Comparison of ENCODE assay signal across 2 fruit fly cellular contexts in the genomic region with DNA sequence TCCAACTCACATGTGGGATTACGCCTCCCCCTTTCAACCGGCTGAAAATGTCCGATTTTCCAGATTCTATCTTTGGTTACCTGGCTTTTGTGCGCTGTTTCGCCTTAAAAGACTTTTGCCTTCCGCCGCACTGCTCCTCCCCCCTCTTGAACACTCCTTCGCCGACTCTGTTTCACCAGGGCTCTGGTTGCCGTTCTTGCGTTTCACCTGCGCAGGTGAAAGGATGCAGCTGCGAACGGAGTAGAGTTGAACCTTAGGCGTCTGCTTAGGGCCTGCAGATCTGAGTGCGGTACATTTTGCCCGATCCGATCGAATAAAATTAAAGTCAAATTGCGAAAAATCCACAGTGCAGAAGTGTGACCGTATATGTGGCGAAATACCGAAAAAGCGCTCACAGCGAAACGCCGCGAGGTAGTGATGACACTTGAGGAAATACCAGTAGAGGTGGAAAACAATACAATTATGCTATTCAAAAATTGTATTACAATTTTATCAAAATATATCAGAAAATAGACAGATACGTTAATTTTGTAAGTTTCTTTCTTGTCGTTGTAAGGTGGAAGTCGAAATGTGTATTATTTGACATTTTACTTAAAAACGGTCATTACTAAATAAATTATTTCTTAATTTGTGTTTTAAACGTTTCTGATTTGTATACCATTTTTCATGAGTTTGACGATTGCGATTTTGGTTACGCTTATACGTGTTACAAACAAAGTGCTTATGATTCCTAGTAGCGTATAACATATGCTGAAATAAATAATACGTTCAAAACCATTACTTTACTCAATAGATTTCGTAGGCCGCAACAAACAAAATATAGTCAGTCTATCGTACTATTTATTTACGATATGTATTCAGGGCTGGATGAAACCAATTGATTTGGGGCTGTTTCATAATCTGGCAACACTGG.
TF ChIP-seq lines count a peak whose summit lies in the region.

Gene CG6664, minus strand, starts transcription at position 518 of the 913 bp plus-strand sequence.
Gene CG7728, plus strand, starts transcription at position 874 of the 913 bp plus-strand sequence.

TF ChIP-seq in whole organism, embryonic, 481 proteins besides CTCF, POLR2A, EP300 and RAD21 (continued from another document and continues in another):
- TF ChIP-seq Lim3 (GFP tag; IDR thresholded peaks at IDR 0.05; lab: Robert Waterston, UW) (no peak), CG33557 (GFP tag; optimal IDR thresholded peaks at IDR 0.05; lab: Kevin White, UChicago) (peak; percentile 55), Rfx (GFP tag; IDR thresholded peaks at IDR 0.05; lab: Robert Waterston, UW) (peak; percentile 72), CG9817 (tag; optimal IDR thresholded peaks at IDR 0.05; lab: Kevin White, UChicago) (peak; percentile 43), fd3F (GFP tag; optimal IDR thresholded peaks at IDR 0.05; lab: Kevin White, UChicago) (peak; percentile 6), Trl (optimal IDR thresholded peaks at IDR 0.05; lab: Kevin White, UChicago) (no peak), Trl (GFP tag; optimal IDR thresholded peaks at IDR 0.05; lab: Kevin White, UChicago) (no peak), usp (GFP tag; optimal IDR thresholded peaks at IDR 0.05; lab: Kevin White, UChicago) (no peak), Opbp (GFP tag; IDR thresholded peaks at IDR 0.05; lab: Robert Waterston, UW; ENCODE audit: partially characterized antibody) (peak; percentile 16; the same call in 2 of the 3 replicates), pros (GFP tag; optimal IDR thresholded peaks at IDR 0.05; lab: Kevin White, UChicago) (no peak), CkIIα-i1 (GFP tag; IDR thresholded peaks at IDR 0.05; lab: Robert Waterston, UW) (no peak), CG4424 (GFP tag; optimal IDR thresholded peaks at IDR 0.05; lab: Kevin White, UChicago) (peak; percentile 16), CG12071 (GFP tag; optimal IDR thresholded peaks at IDR 0.05; lab: Kevin White, UChicago) (no peak), CG9727 (GFP tag; optimal IDR thresholded peaks at IDR 0.05; lab: Kevin White, UChicago) (peak; percentile 67), twi (tag; optimal IDR thresholded peaks at IDR 0.05; lab: Kevin White, UChicago) (peak; percentile 25), CG17359 (tag; optimal IDR thresholded peaks at IDR 0.05; lab: Kevin White, UChicago) (no peak), Aef1 (GFP tag; IDR thresholded peaks at IDR 0.05; lab: Robert Waterston, UW) (peak; percentile 54; the same call in 2 of the 3 replicates), CG7556 (GFP tag; optimal IDR thresholded peaks at IDR 0.05; lab: Kevin White, UChicago) (peak; percentile 55), odd (GFP tag; optimal IDR thresholded peaks at IDR 0.05; lab: Kevin White, UChicago) (no peak), CG10431 (GFP tag; optimal IDR thresholded peaks at IDR 0.05; lab: Kevin White, UChicago) (peak; percentile 4), CG11504 (tag; optimal IDR thresholded peaks at IDR 0.05; lab: Kevin White, UChicago) (no peak), pzg (GFP tag; optimal IDR thresholded peaks at IDR 0.05; lab: Kevin White, UChicago) (peak; percentile 51), CG12236 (GFP tag; optimal IDR thresholded peaks at IDR 0.05; lab: Kevin White, UChicago) (no peak), CG17385 (GFP tag; optimal IDR thresholded peaks at IDR 0.05; lab: Kevin White, UChicago) (no peak), amos (GFP tag; IDR thresholded peaks at IDR 0.05; lab: Robert Waterston, UW; ENCODE audit: partially characterized antibody) (peak; percentile 60; the same call in 1 of the 2 replicates), yki (optimal IDR thresholded peaks at IDR 0.05; lab: Kevin White, UChicago) (no peak), jumu (GFP tag; optimal IDR thresholded peaks at IDR 0.05; lab: Kevin White, UChicago) (peak; percentile 29), cg (GFP tag; optimal IDR thresholded peaks at IDR 0.05; lab: Kevin White, UChicago) (no peak), h (optimal IDR thresholded peaks at IDR 0.05; lab: Kevin White, UChicago) (no peak), fd102C (GFP tag; optimal IDR thresholded peaks at IDR 0.05; lab: Kevin White, UChicago) (no peak), ewg (GFP tag; optimal IDR thresholded peaks at IDR 0.05; lab: Kevin White, UChicago) (peak; percentile 9), CG33213 (GFP tag; optimal IDR thresholded peaks at IDR 0.05; lab: Kevin White, UChicago) (peak; percentile 32), BtbVII (GFP tag; optimal IDR thresholded peaks at IDR 0.05; lab: Kevin White, UChicago) (no peak), CG11723 (GFP tag; optimal IDR thresholded peaks at IDR 0.05; lab: Kevin White, UChicago) (no peak), psq (GFP tag; optimal IDR thresholded peaks at IDR 0.05; lab: Kevin White, UChicago) (no peak), CG10321 (GFP tag; IDR thresholded peaks at IDR 0.05; lab: Robert Waterston, UW) (no peak), CG2202 (tag; optimal IDR thresholded peaks at IDR 0.05; lab: Kevin White, UChicago) (no peak), Jarid2 (GFP tag; optimal IDR thresholded peaks at IDR 0.05; lab: Kevin White, UChicago) (no peak), pita (GFP tag; optimal IDR thresholded peaks at IDR 0.05; lab: Kevin White, UChicago) (no peak), CG8290 (GFP tag; optimal IDR thresholded peaks at IDR 0.05; lab: Kevin White, UChicago) (peak; percentile 5), CG8290 (tag; optimal IDR thresholded peaks at IDR 0.05; lab: Kevin White, UChicago) (peak; percentile 27 to 47), gce (GFP tag; IDR thresholded peaks at IDR 0.05; lab: Robert Waterston, UW) (no peak), B-H2 (GFP tag; optimal IDR thresholded peaks at IDR 0.05; lab: Kevin White, UChicago) (no peak), Hr51 (GFP tag; optimal IDR thresholded peaks at IDR 0.05; lab: Kevin White, UChicago) (no peak), CG7745 (tag; optimal IDR thresholded peaks at IDR 0.05; lab: Kevin White, UChicago) (no peak), Optix (GFP tag; IDR thresholded peaks at IDR 0.05; lab: Robert Waterston, UW) (no peak), CG3407 (GFP tag; optimal IDR thresholded peaks at IDR 0.05; lab: Kevin White, UChicago) (no peak), sens-2 (GFP tag; IDR thresholded peaks at IDR 0.05; lab: Robert Waterston, UW) (0 out of 2 replicates have a peak, but pooled peaks have one; percentile 27), ash1 (GFP tag; optimal IDR thresholded peaks at IDR 0.05; lab: Kevin White, UChicago) (no peak), Doc3 (GFP tag; IDR thresholded peaks at IDR 0.05; lab: Robert Waterston, UW; ENCODE audit: partially characterized antibody) (peak; percentile 48; the same call in 1 of the 3 replicates), Mes4 (GFP tag; optimal IDR thresholded peaks at IDR 0.05; lab: Kevin White, UChicago) (no peak), D19B (GFP tag; optimal IDR thresholded peaks at IDR 0.05; lab: Kevin White, UChicago) (no peak), Mrtf (GFP tag; IDR thresholded peaks at IDR 0.05; lab: Robert Waterston, UW) (no peak; the same call in 2 of the 3 replicates), da (GFP tag; optimal IDR thresholded peaks at IDR 0.05; lab: Kevin White, UChicago) (no peak), Dek (tag; optimal IDR thresholded peaks at IDR 0.05; lab: Kevin White, UChicago) (no peak), zen (tag; optimal IDR thresholded peaks at IDR 0.05; lab: Kevin White, UChicago) (no peak), Drgx (GFP tag; IDR thresholded peaks at IDR 0.05; lab: Robert Waterston, UW) (peak; percentile 38), chm (GFP tag; IDR thresholded peaks at IDR 0.05; lab: Robert Waterston, UW) (peak; percentile 57; the same call in 1 of the 2 replicates), zf30C (GFP tag; optimal IDR thresholded peaks at IDR 0.05; lab: Kevin White, UChicago) (no peak), grn (GFP tag; optimal IDR thresholded peaks at IDR 0.05; lab: Kevin White, UChicago) (no peak)

TF ChIP-seq in whole organism, prepupa, 60 proteins besides CTCF, POLR2A, EP300 and RAD21 (continued from another document):
- TF ChIP-seq Lpt (GFP tag; optimal IDR thresholded peaks at IDR 0.05; lab: Kevin White, UChicago) (peak; percentile 19), dsx (GFP tag; optimal IDR thresholded peaks at IDR 0.05; lab: Kevin White, UChicago; ENCODE audit: poor library complexity, severe bottlenecking) (no peak), Sox14 (GFP tag; optimal IDR thresholded peaks at IDR 0.05; lab: Kevin White, UChicago) (peak; percentile 42), fd59A (GFP tag; optimal IDR thresholded peaks at IDR 0.05; lab: Kevin White, UChicago) (peak; percentile 34), Hr4 (GFP tag; optimal IDR thresholded peaks at IDR 0.05; lab: Kevin White, UChicago) (no peak), Hr39 (GFP tag; optimal IDR thresholded peaks at IDR 0.05; lab: Kevin White, UChicago) (peak; percentile 56), OdsH (GFP tag; optimal IDR thresholded peaks at IDR 0.05; lab: Kevin White, UChicago) (no peak), CG9139 (GFP tag; optimal IDR thresholded peaks at IDR 0.05; lab: Kevin White, UChicago) (no peak), Blimp-1 (GFP tag; optimal IDR thresholded peaks at IDR 0.05; lab: Kevin White, UChicago) (peak; percentile 6), esn (GFP tag; optimal IDR thresholded peaks at IDR 0.05; lab: Kevin White, UChicago) (peak; percentile 67), CG8632 (GFP tag; optimal IDR thresholded peaks at IDR 0.05; lab: Kevin White, UChicago) (peak; percentile 48), net (GFP tag; optimal IDR thresholded peaks at IDR 0.05; lab: Kevin White, UChicago) (no peak)
